Fruit fly (Drosophila melanogaster) whole organism, embryonic: ENCODE data around the gene Swip-1.

Source experiments
- Atf-2 ChIP-seq: fragments of 200-800 bp; sonication (Bioruptor generic); optimal IDR thresholded peaks from 2 replicates; lab custom pipeline; 2016; ENCODE audit warnings: missing biosample characterization, missing genetic modification characterization
- B-H2 ChIP-seq: fragments of 200-800 bp; sonication (Bioruptor generic); optimal IDR thresholded peaks from 2 replicates; lab custom pipeline; 2018; ENCODE audit warnings: missing biosample characterization, mild to moderate bottlenecking, missing genetic modification characterization
- CG11093 ChIP-seq: fragments of 200-800 bp; sonication (Bioruptor generic); IDR thresholded peaks from 3 replicates; pipeline ENCODE4 v1.3.6; 2022; ENCODE audit warnings: missing biosample characterization, missing genetic modification characterization
- CG11247 ChIP-seq: fragments of 200-800 bp; sonication (Bioruptor generic); IDR thresholded peaks from 2 replicates; pipeline ENCODE4 v1.3.6; 2022; ENCODE audit warnings: missing biosample characterization, missing genetic modification characterization
- CG11456 ChIP-seq: fragments of 200-800 bp; sonication (Bioruptor generic); IDR thresholded peaks from 3 replicates; pipeline ENCODE4 v1.3.6; 2022; ENCODE audit warnings: missing biosample characterization, missing genetic modification characterization
- CG11560 ChIP-seq: fragments of 200-800 bp; sonication (Bioruptor generic); IDR thresholded peaks from 3 replicates; pipeline ENCODE4 v1.3.6; 2022; ENCODE audit warnings: missing biosample characterization, missing genetic modification characterization
- CG12219 ChIP-seq: fragments of 200-800 bp; sonication (Bioruptor generic); optimal IDR thresholded peaks from 3 replicates; lab custom pipeline; 2018; ENCODE audit warnings: missing biosample characterization, mild to moderate bottlenecking, missing genetic modification characterization
- CG12744 ChIP-seq: fragments of 200-800 bp; sonication (Bioruptor generic); optimal IDR thresholded peaks from 2 replicates; lab custom pipeline; 2016; ENCODE audit warnings: missing biosample characterization, missing genetic modification characterization
- CG13624 ChIP-seq: fragments of 200-800 bp; sonication (Bioruptor generic); optimal IDR thresholded peaks from 2 replicates; lab custom pipeline; 2016; ENCODE audit warnings: missing biosample characterization, missing genetic modification characterization
- CG15696 ChIP-seq: fragments of 200-800 bp; sonication (Bioruptor generic); optimal IDR thresholded peaks from 2 replicates; lab custom pipeline; 2019; ENCODE audit warnings: missing biosample characterization, mild to moderate bottlenecking, missing genetic modification characterization, moderate library complexity
- CG16779 ChIP-seq: fragments of 200-800 bp; sonication (Bioruptor generic); IDR thresholded peaks from 2 replicates; pipeline ENCODE4 v1.3.6; 2022; ENCODE audit warnings: missing biosample characterization, missing genetic modification characterization
- CG16813 ChIP-seq: fragments of 200-800 bp; sonication (Bioruptor generic); IDR thresholded peaks from 3 replicates; pipeline ENCODE4 v1.3.6; 2022; ENCODE audit warnings: missing biosample characterization, missing genetic modification characterization; ENCODE audit not compliant: partially characterized antibody
- CG17359 ChIP-seq: fragments of 200-800 bp; sonication (Bioruptor generic); optimal IDR thresholded peaks from 3 replicates; lab custom pipeline; 2018; ENCODE audit warnings: missing biosample characterization, mild to moderate bottlenecking, missing genetic modification characterization, moderate library complexity
- CG17802 ChIP-seq: fragments of 200-800 bp; sonication (Bioruptor generic); optimal IDR thresholded peaks from 2 replicates; lab custom pipeline; 2018; ENCODE audit warnings: missing biosample characterization, mild to moderate bottlenecking, missing genetic modification characterization, moderate library complexity
- CG17912 ChIP-seq: fragments of 200-800 bp; sonication (Bioruptor generic); optimal IDR thresholded peaks from 2 replicates; lab custom pipeline; 2018; ENCODE audit warnings: missing biosample characterization, mild to moderate bottlenecking, missing genetic modification characterization
- CG1792 ChIP-seq: fragments of 200-800 bp; sonication (Bioruptor generic); optimal IDR thresholded peaks from 2 replicates; lab custom pipeline; 2016; ENCODE audit warnings: missing biosample characterization, missing genetic modification characterization
- CG3838 ChIP-seq: fragments of 200-800 bp; sonication (Bioruptor generic); optimal IDR thresholded peaks from 3 replicates; lab custom pipeline; 2016; ENCODE audit warnings: missing biosample characterization, missing genetic modification characterization
- CG43689 ChIP-seq: fragments of 200-800 bp; sonication (Bioruptor generic); IDR thresholded peaks from 2 replicates; pipeline ENCODE4 v1.3.6; 2022; ENCODE audit warnings: missing biosample characterization, missing genetic modification characterization
- CG4617 ChIP-seq: fragments of 200-800 bp; sonication (Bioruptor generic); optimal IDR thresholded peaks from 3 replicates; lab custom pipeline; 2016; ENCODE audit warnings: missing biosample characterization, missing genetic modification characterization, borderline replicate concordance
- CG7271 ChIP-seq: fragments of 200-800 bp; sonication (Bioruptor generic); optimal IDR thresholded peaks from 2 replicates; lab custom pipeline; 2018; ENCODE audit warnings: missing biosample characterization, mild to moderate bottlenecking, missing genetic modification characterization, moderate library complexity
- CG7357 ChIP-seq: fragments of 200-800 bp; sonication (Bioruptor generic); IDR thresholded peaks from 3 replicates; pipeline ENCODE4 v1.3.6; 2022; ENCODE audit warnings: missing biosample characterization, missing genetic modification characterization
- CG9215 ChIP-seq: fragments of 200-800 bp; sonication (Bioruptor generic); IDR thresholded peaks from 2 replicates; pipeline ENCODE4 v1.3.6; 2022; ENCODE audit warnings: missing biosample characterization, missing genetic modification characterization
- CG9437 ChIP-seq: fragments of 200-800 bp; sonication (Bioruptor generic); optimal IDR thresholded peaks from 2 replicates; lab custom pipeline; 2018; ENCODE audit warnings: missing biosample characterization, mild to moderate bottlenecking, missing genetic modification characterization
- CG9932 ChIP-seq: fragments of 200-800 bp; sonication (Bioruptor generic); IDR thresholded peaks from 2 replicates; pipeline ENCODE4 v1.3.6; 2022; ENCODE audit warnings: missing biosample characterization, missing genetic modification characterization
- Dfd ChIP-seq, 2 experiments: fragments of >200 bp; optimal IDR thresholded peaks; 2 replicates each; lab custom pipeline; 2017; ENCODE audit warnings: missing biosample characterization in 2 of 2, missing genetic modification characterization in 2 of 2
- Eip74EF ChIP-seq, 2 experiments: fragments of 200-800 bp in 1 of 2; fragments of >200 bp in 1 of 2; sonication (Bioruptor generic) in 1 of 2; optimal IDR thresholded peaks; 2 replicates each; lab custom pipeline; 2017 to 2019; ENCODE audit warnings: missing biosample characterization in 2 of 2, missing genetic modification characterization in 2 of 2, mild to moderate bottlenecking in 1 of 2, moderate library complexity in 1 of 2
- GATAe ChIP-seq: fragments of 200-800 bp; sonication (Bioruptor generic); conservative IDR thresholded peaks from 2 replicates; pipeline ENCODE4 v1.3.6; 2022; ENCODE audit warnings: missing biosample characterization, missing genetic modification characterization
- Hand ChIP-seq: fragments of 200-800 bp; sonication (Bioruptor generic); optimal IDR thresholded peaks from 2 replicates; lab custom pipeline; 2017; ENCODE audit warnings: mild to moderate bottlenecking, missing biosample characterization, missing genetic modification reagents, missing genetic modification characterization
- Hsf ChIP-seq: fragments of 200-800 bp; sonication (Bioruptor generic); optimal IDR thresholded peaks from 3 replicates; lab custom pipeline; 2016; ENCODE audit warnings: missing biosample characterization, missing genetic modification characterization
- Meics ChIP-seq: fragments of 200-800 bp; sonication (Bioruptor generic); optimal IDR thresholded peaks from 2 replicates; lab custom pipeline; 2017; ENCODE audit warnings: missing biosample characterization, mild to moderate bottlenecking, missing genetic modification characterization
- Pdp1 ChIP-seq, 2 experiments: fragments of 200-800 bp; sonication (Bioruptor generic); optimal IDR thresholded peaks; 3 replicates each; lab custom pipeline; 2016; ENCODE audit warnings: missing biosample characterization in 2 of 2, missing genetic modification characterization in 2 of 2, mild to moderate bottlenecking in 1 of 2, moderate library complexity in 1 of 2
- abd-A ChIP-seq: fragments of 200-800 bp; sonication (Bioruptor generic); optimal IDR thresholded peaks from 3 replicates; lab custom pipeline; 2019; ENCODE audit warnings: missing biosample characterization, mild to moderate bottlenecking, missing genetic modification characterization, moderate library complexity
- cad ChIP-seq: fragments of >200 bp; optimal IDR thresholded peaks from 2 replicates; lab custom pipeline; 2017; ENCODE audit warnings: missing biosample characterization, missing genetic modification characterization
- cas ChIP-seq: fragments of 200-800 bp; sonication (Bioruptor generic); IDR thresholded peaks from 2 replicates; pipeline ENCODE4 v1.3.6; 2022; ENCODE audit warnings: missing biosample characterization, missing genetic modification characterization
- dysf ChIP-seq: fragments of 200-800 bp; sonication (Bioruptor generic); IDR thresholded peaks from 3 replicates; pipeline ENCODE4 v1.3.6; 2022; ENCODE audit warnings: missing biosample characterization, missing genetic modification characterization
- ems ChIP-seq: fragments of 200-800 bp; sonication (Bioruptor generic); optimal IDR thresholded peaks from 3 replicates; lab custom pipeline; 2016; ENCODE audit warnings: missing biosample characterization, missing genetic modification characterization
- gcm ChIP-seq: fragments of 200-800 bp; sonication (Bioruptor generic); optimal IDR thresholded peaks from 2 replicates; lab custom pipeline; 2019; ENCODE audit warnings: missing biosample characterization, mild to moderate bottlenecking, missing genetic modification characterization, moderate library complexity
- gcm2 ChIP-seq: fragments of 200-800 bp; sonication (Bioruptor generic); optimal IDR thresholded peaks from 2 replicates; lab custom pipeline; 2016; ENCODE audit warnings: missing biosample characterization, missing genetic modification characterization
- hkb ChIP-seq, 2 experiments: fragments of 200-800 bp in 1 of 2; fragments of >200 bp in 1 of 2; sonication (Bioruptor generic) in 1 of 2; IDR thresholded peaks in 1 of 2; optimal IDR thresholded peaks in 1 of 2; 2 replicates each; pipeline versions ENCODE4 v1.3.6 to Lab custom; 2017 to 2022; ENCODE audit warnings: missing biosample characterization in 1 of 2, missing genetic modification characterization in 1 of 2
- hth ChIP-seq: fragments of >200 bp; optimal IDR thresholded peaks from 2 replicates; lab custom pipeline; 2017; ENCODE audit warnings: inconsistent platforms
- ken ChIP-seq: fragments of 200-800 bp; sonication (Bioruptor generic); IDR thresholded peaks from 3 replicates; pipeline ENCODE4 v1.3.6; 2022; ENCODE audit warnings: missing biosample characterization, missing genetic modification characterization
- lab ChIP-seq: fragments of 200-800 bp; sonication (Bioruptor generic); optimal IDR thresholded peaks from 3 replicates; lab custom pipeline; 2017; ENCODE audit warnings: missing biosample characterization, missing genetic modification characterization, mild to moderate bottlenecking, moderate library complexity, missing genetic modification reagents
- luna ChIP-seq: fragments of 200-800 bp; sonication (Bioruptor generic); optimal IDR thresholded peaks from 2 replicates; lab custom pipeline; 2016; ENCODE audit warnings: missing biosample characterization, missing genetic modification characterization
- odd ChIP-seq: fragments of 200-800 bp; sonication (Bioruptor generic); optimal IDR thresholded peaks from 2 replicates; lab custom pipeline; 2017; ENCODE audit warnings: missing biosample characterization, mild to moderate bottlenecking, missing genetic modification characterization
- pb ChIP-seq: fragments of 200-800 bp; sonication (Bioruptor generic); optimal IDR thresholded peaks from 3 replicates; lab custom pipeline; 2016; ENCODE audit warnings: missing biosample characterization, missing genetic modification characterization
- salm ChIP-seq: fragments of 200-800 bp; sonication (Bioruptor generic); optimal IDR thresholded peaks from 2 replicates; lab custom pipeline; 2018; ENCODE audit warnings: missing biosample characterization, mild to moderate bottlenecking, missing genetic modification characterization
- shn ChIP-seq: fragments of 200-800 bp; sonication (Bioruptor generic); optimal IDR thresholded peaks from 3 replicates; lab custom pipeline; 2016; ENCODE audit warnings: missing biosample characterization, missing genetic modification characterization
- sug ChIP-seq: fragments of 200-800 bp; optimal IDR thresholded peaks from 2 replicates; lab custom pipeline; 2019; ENCODE audit warnings: missing biosample characterization, mild to moderate bottlenecking, missing genetic modification characterization, moderate library complexity
- tup ChIP-seq: fragments of 200-800 bp; sonication (Bioruptor generic); optimal IDR thresholded peaks from 2 replicates; lab custom pipeline; 2016; ENCODE audit warnings: missing biosample characterization, mild to moderate bottlenecking, missing genetic modification characterization, moderate library complexity
- tx ChIP-seq: fragments of 200-800 bp; sonication (Bioruptor generic); optimal IDR thresholded peaks from 2 replicates; lab custom pipeline; 2016; ENCODE audit warnings: missing biosample characterization, missing genetic modification characterization

The Swip-1 gene

dm6 chr2L:19024744-19025059, 37.6 kb upstream of the Swip-1 start (continued):
- TF ChIP-seq salm (tag; lab: Kevin White, UChicago), result no peak
- no peak for TF ChIP-seq tup (GFP tag; lab: Kevin White, UChicago)
- TF ChIP-seq Pdp1 (GFP tag; optimal IDR thresholded peaks at IDR 0.05; lab: Kevin White, UChicago), result no peak
- TF ChIP-seq CG43689 (GFP tag; lab: Robert Waterston, UW), result no peak
- TF ChIP-seq CG9932 (GFP tag; lab: Robert Waterston, UW), result no peak
- TF ChIP-seq cas, result no peak
- no peak for TF ChIP-seq CG9215 (GFP tag; lab: Robert Waterston, UW)
- TF ChIP-seq CG7271 (tag; lab: Kevin White, UChicago), result no peak
- TF ChIP-seq ken, result no peak
- TF ChIP-seq gcm, result no peak
- TF ChIP-seq Eip74EF (GFP tag; optimal IDR thresholded peaks at IDR 0.05; lab: Kevin White, UChicago), result peak in 1 of 2 experiments; percentile 1
- TF ChIP-seq abd-A (tag; lab: Kevin White, UChicago), result peak; percentile 42
- no peak for TF ChIP-seq CG3838 (GFP tag; lab: Kevin White, UChicago)
- TF ChIP-seq CG15696 (tag; lab: Kevin White, UChicago), result no peak
- no peak for TF ChIP-seq CG4617
- TF ChIP-seq dysf (GFP tag; lab: Robert Waterston, UW), result peak; percentile 2; the same call in 1 of the 3 replicates
- no peak for TF ChIP-seq luna (GFP tag; lab: Kevin White, UChicago)
- TF ChIP-seq pb (GFP tag; lab: Kevin White, UChicago), result no peak
- no peak for TF ChIP-seq CG16779 (GFP tag; lab: Robert Waterston, UW)
- no peak for TF ChIP-seq CG17802 (tag; lab: Kevin White, UChicago)
- TF ChIP-seq lab (GFP tag; lab: Kevin White, UChicago), result peak; percentile 19
- no peak for TF ChIP-seq Atf-2 (GFP tag; lab: Kevin White, UChicago)
- TF ChIP-seq, all 482 proteins: peak for 17

dm6 chr2L:19023972-19024743, 37.1 kb upstream of the Swip-1 start:
- no peak for TF ChIP-seq gcm2 (GFP tag; lab: Kevin White, UChicago)
- no peak for TF ChIP-seq CG1792 (GFP tag; lab: Kevin White, UChicago)
- no peak for TF ChIP-seq hth (lab: Kevin White, UChicago)
- no peak for TF ChIP-seq tx (GFP tag; lab: Kevin White, UChicago)
- peak; percentile 45 for TF ChIP-seq Hsf
- no peak for TF ChIP-seq CG11560
- TF ChIP-seq ems (GFP tag; lab: Kevin White, UChicago), result no peak
- peak; percentile 5 for TF ChIP-seq CG13624
- peak; percentile 62 for TF ChIP-seq CG9437
- TF ChIP-seq CG7357 (GFP tag; lab: Robert Waterston, UW), result no peak
- no peak for TF ChIP-seq CG12744
- TF ChIP-seq CG11456, result peak; percentile 55; the same call in 1 of the 3 replicates
- TF ChIP-seq Hand (GFP tag; lab: Kevin White, UChicago), result peak; percentile 86
- no peak for TF ChIP-seq shn (GFP tag; lab: Kevin White, UChicago)
- peak; percentile 72 for TF ChIP-seq CG17359 (tag; lab: Kevin White, UChicago)
- peak; percentile 54 for TF ChIP-seq CG12219 (GFP tag; lab: Kevin White, UChicago)
- TF ChIP-seq CG17912 (GFP tag; lab: Kevin White, UChicago), result no peak
- no peak for TF ChIP-seq hkb (optimal IDR thresholded peaks at IDR 0.05; lab: Kevin White, UChicago)
- peak; percentile 68 for TF ChIP-seq hkb (GFP tag; IDR thresholded peaks at IDR 0.05; lab: Robert Waterston, UW)
- no peak for TF ChIP-seq CG16813
- peak; percentile 67 for TF ChIP-seq B-H2 (GFP tag; lab: Kevin White, UChicago)
- TF ChIP-seq Meics (GFP tag; lab: Kevin White, UChicago), result peak; percentile 86
- TF ChIP-seq sug (tag; lab: Kevin White, UChicago), result peak; percentile 67
- peak; percentile 58 for TF ChIP-seq odd
- TF ChIP-seq GATAe, result no peak
- no peak for TF ChIP-seq cad
- no peak for TF ChIP-seq CG11247 (GFP tag; lab: Robert Waterston, UW)
- no peak for TF ChIP-seq Dfd (GFP tag; optimal IDR thresholded peaks at IDR 0.05; lab: Kevin White, UChicago)
- TF ChIP-seq CG11093 (GFP tag; lab: Robert Waterston, UW), result peak; percentile 10; the same call in 1 of the 3 replicates
